Fruit fly (Drosophila melanogaster) whole organism, adult: ENCODE measurements around the gene CG13894.

Source experiments
- CG11617 ChIP-seq: fragments of 200-800 bp; sonication (Bioruptor generic); optimal IDR thresholded peaks from 2 replicates; lab custom pipeline; 2017; ENCODE audit warnings: mild to moderate bottlenecking, missing biosample characterization, missing genetic modification reagents, missing genetic modification characterization
- CG5204 ChIP-seq: fragments of 200-800 bp; sonication (Bioruptor generic); optimal IDR thresholded peaks from 2 replicates; lab custom pipeline; 2016; ENCODE audit warnings: missing biosample characterization, missing genetic modification characterization
- CG7045 ChIP-seq: fragments of 200-800 bp; sonication (Bioruptor generic); optimal IDR thresholded peaks from 2 replicates; lab custom pipeline; 2017; ENCODE audit warnings: missing biosample characterization, mild to moderate bottlenecking, missing genetic modification characterization
- CG7101 ChIP-seq: fragments of 200-800 bp; sonication (Bioruptor generic); optimal IDR thresholded peaks from 2 replicates; lab custom pipeline; 2018; ENCODE audit warnings: missing biosample characterization, mild to moderate bottlenecking, missing genetic modification characterization, moderate library complexity
- Hr96 ChIP-seq: fragments of 200-800 bp; sonication (Bioruptor generic); optimal IDR thresholded peaks from 2 replicates; lab custom pipeline; 2016; ENCODE audit warnings: missing biosample characterization, missing genetic modification characterization
- Mnt ChIP-seq: fragments of 200-800 bp; sonication (Bioruptor generic); optimal IDR thresholded peaks from 2 replicates; lab custom pipeline; 2016; ENCODE audit warnings: missing biosample characterization, mild to moderate bottlenecking, missing genetic modification characterization
- bab1 ChIP-seq: fragments of 200-800 bp; sonication (Bioruptor generic); optimal IDR thresholded peaks from 3 replicates; lab custom pipeline; 2019; ENCODE audit warnings: missing biosample characterization, mild to moderate bottlenecking, missing genetic modification characterization, moderate library complexity
- cic ChIP-seq: fragments of 200-800 bp; sonication (Bioruptor generic); optimal IDR thresholded peaks from 2 replicates; lab custom pipeline; 2017; ENCODE audit warnings: missing biosample characterization, mild to moderate bottlenecking, missing genetic modification characterization, moderate library complexity
- cnc ChIP-seq, 2 experiments: fragments of >200 bp; optimal IDR thresholded peaks; 2 replicates each; lab custom pipeline; 2017
- kay ChIP-seq: fragments of 200-800 bp; sonication (Bioruptor generic); peaks from one replicate; lab custom pipeline; 2016; ENCODE audit warnings: missing biosample characterization, missing genetic modification characterization, borderline replicate concordance
- pad ChIP-seq: fragments of 200-800 bp; sonication (Bioruptor generic); optimal IDR thresholded peaks from 3 replicates; lab custom pipeline; 2017; ENCODE audit warnings: missing biosample characterization, missing genetic modification characterization, mild to moderate bottlenecking, moderate library complexity, missing genetic modification reagents

dm6 chr3L:747716-748328 lies 48.9 kb upstream of the CG13894 start:
- TF ChIP-seq Mnt (no peak), kay (GFP tag; lab: Kevin White, UChicago) (no peak), Hr96 (GFP tag; lab: Kevin White, UChicago) (no peak), CG11617 (GFP tag; lab: Kevin White, UChicago) (no peak), CG5204 (no peak), CG7101 (no peak), CG7045 (no peak), pad (no peak), cnc (optimal IDR thresholded peaks at IDR 0.05; lab: Kevin White, UChicago) (no peak), bab1 (no peak), cic (GFP tag; lab: Kevin White, UChicago) (no peak)
